Worm (Caenorhabditis elegans): ENCODE data around the gene srw-115.

DNA sequence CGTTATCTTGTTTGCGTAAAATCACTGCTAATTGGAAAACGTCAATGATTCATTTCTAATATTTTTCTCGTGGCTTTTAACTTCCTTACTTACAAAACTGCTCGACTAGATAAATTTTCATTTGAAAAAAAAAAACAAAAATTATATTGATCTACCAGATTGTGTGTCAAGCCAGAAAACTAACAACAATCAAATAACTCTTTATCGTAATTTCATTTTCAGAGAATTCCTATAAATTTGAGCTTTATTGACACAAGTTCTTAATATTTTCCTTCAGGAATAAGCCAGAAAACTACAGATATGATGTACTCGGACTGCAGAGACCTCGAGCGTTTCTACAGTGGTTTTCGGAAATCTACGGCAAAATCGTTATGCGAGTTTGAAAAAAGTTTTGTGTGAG lies 17.4 kb downstream of the srw-115 start, which contains the start of gene srw-124:
- TF ChIP-seq nfya-1 (tag; optimal IDR thresholded peaks at IDR 0.05) (no peak), hlh-13 (GFP tag; optimal IDR thresholded peaks at IDR 0.05) (no peak), unc-86 (tag; optimal IDR thresholded peaks at IDR 0.05) (no peak), pqm-1 (tag; optimal IDR thresholded peaks at IDR 0.05) (no peak), hlh-6 (tag; optimal IDR thresholded peaks at IDR 0.05) (no peak), gmeb-2 (tag; optimal IDR thresholded peaks at IDR 0.05) (no peak), pha-4 (tag; optimal IDR thresholded peaks at IDR 0.05) (no peak), ceh-2 (tag; optimal IDR thresholded peaks at IDR 0.05) (no peak), fax-1 (tag; optimal IDR thresholded peaks at IDR 0.05) (no peak), hlh-30 (tag; optimal IDR thresholded peaks at IDR 0.05; ENCODE audit: insufficient read depth) (no peak), lin-11 (tag; optimal IDR thresholded peaks at IDR 0.05) (no peak), npax-4 (tag; optimal IDR thresholded peaks at IDR 0.05) (no peak)

Measured in whole organism, late embryonic.